Fruit fly (Drosophila melanogaster) whole organism, embryonic: Measurements from ENCODE around the gene CG1983.
A peak's percentile ranks its signal among the peaks of the same experiment; 100 is the strongest.

Experiments
- Asciz ChIP-seq: fragments of 200-800 bp; sonication (Bioruptor generic); optimal IDR thresholded peaks from 2 replicates; lab custom pipeline; 2017; ENCODE audit warnings: missing biosample characterization, mild to moderate bottlenecking, missing genetic modification characterization, missing genetic modification reagents
- Atf6 ChIP-seq: fragments of 200-800 bp; sonication (Bioruptor generic); IDR thresholded peaks from 2 replicates; pipeline ENCODE4 v1.3.6; 2022; ENCODE audit warnings: missing biosample characterization, missing genetic modification characterization
- Bteb2 ChIP-seq: fragments of 200-800 bp; sonication (Bioruptor generic); optimal IDR thresholded peaks from 2 replicates; lab custom pipeline; 2016; ENCODE audit warnings: missing biosample characterization, missing genetic modification characterization
- CG1233 ChIP-seq: fragments of 200-800 bp; sonication (Bioruptor generic); optimal IDR thresholded peaks from 4 replicates; lab custom pipeline; 2018; ENCODE audit warnings: missing biosample characterization, mild to moderate bottlenecking, missing genetic modification characterization
- CG1529 ChIP-seq: fragments of 200-800 bp; sonication (Bioruptor generic); optimal IDR thresholded peaks from 3 replicates; lab custom pipeline; 2018; ENCODE audit warnings: missing biosample characterization, missing genetic modification characterization
- CG1647 ChIP-seq: fragments of 200-800 bp; sonication (Bioruptor generic); optimal IDR thresholded peaks from 3 replicates; lab custom pipeline; 2016; ENCODE audit warnings: missing biosample characterization, missing genetic modification characterization
- CG17568 ChIP-seq: fragments of 200-800 bp; sonication (Bioruptor generic); optimal IDR thresholded peaks from 2 replicates; lab custom pipeline; 2018; ENCODE audit warnings: missing biosample characterization, mild to moderate bottlenecking, missing genetic modification characterization, moderate library complexity
- CG17829 ChIP-seq: fragments of 200-800 bp; optimal IDR thresholded peaks from 2 replicates; lab custom pipeline; 2019; ENCODE audit warnings: missing biosample characterization, mild to moderate bottlenecking, missing genetic modification characterization, moderate library complexity
- CG18011 ChIP-seq: fragments of 200-800 bp; sonication (Bioruptor generic); optimal IDR thresholded peaks from 2 replicates; lab custom pipeline; 2017; ENCODE audit warnings: missing biosample characterization, missing genetic modification characterization, mild to moderate bottlenecking, moderate library complexity, missing genotype
- CG2199 ChIP-seq: fragments of 200-800 bp; sonication (Bioruptor generic); IDR thresholded peaks from 3 replicates; pipeline ENCODE4 v1.3.6; 2022; ENCODE audit warnings: missing biosample characterization, missing genetic modification characterization
- CG2202 ChIP-seq: fragments of 200-800 bp; sonication (Bioruptor generic); optimal IDR thresholded peaks from 2 replicates; lab custom pipeline; 2018; ENCODE audit warnings: missing biosample characterization, mild to moderate bottlenecking, missing genetic modification characterization
- CG2889 ChIP-seq: fragments of 200-800 bp; sonication (Bioruptor generic); IDR thresholded peaks from 3 replicates; pipeline ENCODE4 v1.3.6; 2022; ENCODE audit warnings: missing biosample characterization, missing genetic modification characterization
- CG30403 ChIP-seq: fragments of 200-800 bp; sonication (Bioruptor generic); optimal IDR thresholded peaks from 3 replicates; lab custom pipeline; 2016; ENCODE audit warnings: missing biosample characterization, missing genetic modification characterization
- CG32767 ChIP-seq: fragments of 200-800 bp; sonication (Bioruptor generic); IDR thresholded peaks from 2 replicates; pipeline ENCODE4 v1.3.6; 2022; ENCODE audit warnings: missing biosample characterization, missing genetic modification characterization
- CG3281 ChIP-seq: fragments of 200-800 bp; sonication (Bioruptor generic); optimal IDR thresholded peaks from 3 replicates; lab custom pipeline; 2017; ENCODE audit warnings: missing biosample characterization, mild to moderate bottlenecking, missing genetic modification characterization
- CG4360 ChIP-seq: fragments of 200-800 bp; sonication (Bioruptor generic); IDR thresholded peaks from 2 replicates; pipeline ENCODE4 v1.3.6; 2022; ENCODE audit warnings: missing biosample characterization, missing genetic modification characterization
- CG4730 ChIP-seq: fragments of 200-800 bp; sonication (Bioruptor generic); IDR thresholded peaks from 2 replicates; pipeline ENCODE4 v1.3.6; 2022; ENCODE audit warnings: missing biosample characterization, missing genetic modification characterization
- CG9932 ChIP-seq: fragments of 200-800 bp; sonication (Bioruptor generic); IDR thresholded peaks from 2 replicates; pipeline ENCODE4 v1.3.6; 2022; ENCODE audit warnings: missing biosample characterization, missing genetic modification characterization
- Chrac-16 ChIP-seq: fragments of 200-800 bp; sonication (Bioruptor generic); optimal IDR thresholded peaks from 3 replicates; lab custom pipeline; 2016; ENCODE audit warnings: missing biosample characterization, missing genetic modification characterization
- D19A ChIP-seq: fragments of 200-800 bp; optimal IDR thresholded peaks from 3 replicates; lab custom pipeline; 2019; ENCODE audit warnings: missing biosample characterization, mild to moderate bottlenecking, missing genetic modification characterization, moderate library complexity
- D19B ChIP-seq: fragments of 200-800 bp; sonication (Bioruptor generic); optimal IDR thresholded peaks from 2 replicates; lab custom pipeline; 2017; ENCODE audit warnings: missing biosample characterization, mild to moderate bottlenecking, missing genetic modification characterization
- Doc2 ChIP-seq: fragments of 200-800 bp; sonication (Bioruptor generic); IDR thresholded peaks from 2 replicates; pipeline ENCODE4 v1.3.6; 2022; ENCODE audit warnings: missing biosample characterization, missing genetic modification characterization
- E2f1 ChIP-seq: fragments of 200-800 bp; sonication (Bioruptor generic); IDR thresholded peaks from 2 replicates; pipeline ENCODE4 v1.3.6; 2022; ENCODE audit warnings: missing biosample characterization, missing genetic modification characterization
- Hmr ChIP-seq: fragments of 200-800 bp; sonication (Bioruptor generic); optimal IDR thresholded peaks from 3 replicates; lab custom pipeline; 2017; ENCODE audit warnings: mild to moderate bottlenecking, missing biosample characterization, missing genetic modification reagents, missing genetic modification characterization
- MTF-1 ChIP-seq: fragments of 200-800 bp; sonication (Bioruptor generic); optimal IDR thresholded peaks from 2 replicates; lab custom pipeline; 2018; ENCODE audit warnings: missing biosample characterization, mild to moderate bottlenecking, missing genetic modification characterization, borderline replicate concordance
- Mes4 ChIP-seq: fragments of 200-800 bp; sonication (Bioruptor generic); optimal IDR thresholded peaks from 2 replicates; lab custom pipeline; 2016; ENCODE audit warnings: missing biosample characterization, missing genetic modification characterization
- Nf-YB ChIP-seq: fragments of 200-800 bp; sonication (Bioruptor generic); optimal IDR thresholded peaks from 3 replicates; lab custom pipeline; 2019; ENCODE audit warnings: missing biosample characterization, mild to moderate bottlenecking, missing genetic modification characterization, moderate library complexity
- Ptx1 ChIP-seq: fragments of 200-800 bp; sonication (Bioruptor generic); IDR thresholded peaks from 2 replicates; pipeline ENCODE4 v1.3.6; 2022; ENCODE audit warnings: missing biosample characterization, missing genetic modification characterization
- YL-1 ChIP-seq: fragments of 200-800 bp; sonication (Bioruptor generic); optimal IDR thresholded peaks from 3 replicates; lab custom pipeline; 2017; ENCODE audit warnings: missing biosample characterization, mild to moderate bottlenecking, missing genetic modification characterization
- chinmo ChIP-seq: fragments of 200-800 bp; sonication (Bioruptor generic); IDR thresholded peaks from 4 replicates; pipeline ENCODE4 v1.3.6; 2022; ENCODE audit warnings: missing biosample characterization, missing genetic modification characterization; ENCODE audit not compliant: partially characterized antibody
- fd64A ChIP-seq: fragments of 200-800 bp; sonication (Bioruptor generic); optimal IDR thresholded peaks from 3 replicates; lab custom pipeline; 2018; ENCODE audit warnings: missing biosample characterization, mild to moderate bottlenecking, missing genetic modification characterization
- fd96Cb ChIP-seq: fragments of 200-800 bp; sonication (Bioruptor generic); optimal IDR thresholded peaks from 2 replicates; lab custom pipeline; 2018; ENCODE audit warnings: missing biosample characterization, mild to moderate bottlenecking, missing genetic modification characterization, moderate library complexity
- grau ChIP-seq: fragments of 200-800 bp; optimal IDR thresholded peaks from 3 replicates; lab custom pipeline; 2019; ENCODE audit warnings: missing biosample characterization, mild to moderate bottlenecking, missing genetic modification characterization, moderate library complexity
- gsb-n ChIP-seq: fragments of 200-800 bp; sonication (Bioruptor generic); optimal IDR thresholded peaks from 3 replicates; lab custom pipeline; 2018; ENCODE audit warnings: missing biosample characterization, mild to moderate bottlenecking, missing genetic modification characterization
- hbn ChIP-seq: fragments of 200-800 bp; sonication (Bioruptor generic); IDR thresholded peaks from 2 replicates; pipeline ENCODE4 v1.3.6; 2022; ENCODE audit warnings: missing biosample characterization, missing genetic modification characterization; ENCODE audit not compliant: partially characterized antibody
- inv ChIP-seq: fragments of 200-800 bp; sonication (Bioruptor generic); IDR thresholded peaks from 2 replicates; pipeline ENCODE4 v1.3.6; 2022; ENCODE audit warnings: missing biosample characterization, missing genetic modification characterization; ENCODE audit not compliant: partially characterized antibody
- jing ChIP-seq: fragments of 200-800 bp; sonication (Bioruptor generic); optimal IDR thresholded peaks from 2 replicates; lab custom pipeline; 2018; ENCODE audit warnings: missing biosample characterization, mild to moderate bottlenecking, missing genetic modification characterization
- kni ChIP-seq: fragments of 200-800 bp; sonication (Bioruptor generic); optimal IDR thresholded peaks from 3 replicates; lab custom pipeline; 2017; ENCODE audit warnings: mild to moderate bottlenecking, missing biosample characterization, missing genetic modification reagents, missing genetic modification characterization
- lilli ChIP-seq: fragments of 200-800 bp; sonication (Bioruptor generic); optimal IDR thresholded peaks from 3 replicates; lab custom pipeline; 2016; ENCODE audit warnings: missing biosample characterization, missing genetic modification characterization
- mld ChIP-seq: fragments of 200-800 bp; sonication (Bioruptor generic); IDR thresholded peaks from 3 replicates; pipeline ENCODE4 v1.3.6; 2022; ENCODE audit warnings: missing biosample characterization, missing genetic modification characterization; ENCODE audit not compliant: partially characterized antibody
- pfk ChIP-seq: fragments of 200-800 bp; sonication (Bioruptor generic); optimal IDR thresholded peaks from 2 replicates; lab custom pipeline; 2018; ENCODE audit warnings: missing biosample characterization, mild to moderate bottlenecking, missing genetic modification characterization, moderate library complexity
- pzg ChIP-seq: fragments of 200-800 bp; sonication (Bioruptor generic); optimal IDR thresholded peaks from 3 replicates; lab custom pipeline; 2018; ENCODE audit warnings: missing biosample characterization, mild to moderate bottlenecking, missing genetic modification characterization, moderate library complexity
- sens-2 ChIP-seq: fragments of 200-800 bp; sonication (Bioruptor generic); IDR thresholded peaks from 2 replicates; pipeline ENCODE4 v1.3.6; 2022; ENCODE audit warnings: missing biosample characterization, missing genetic modification characterization
- toy ChIP-seq: fragments of 200-800 bp; sonication (Bioruptor generic); IDR thresholded peaks from 2 replicates; pipeline ENCODE4 v1.3.6; 2022; ENCODE audit warnings: missing biosample characterization, missing genetic modification characterization
- vfl ChIP-seq: fragments of 200-800 bp; sonication (Bioruptor generic); optimal IDR thresholded peaks from 2 replicates; lab custom pipeline; 2016; ENCODE audit warnings: missing biosample characterization, missing genetic modification characterization
- wek ChIP-seq: fragments of 200-800 bp; sonication (Bioruptor generic); optimal IDR thresholded peaks from 3 replicates; lab custom pipeline; 2018; ENCODE audit warnings: missing biosample characterization, mild to moderate bottlenecking, missing genetic modification characterization, moderate library complexity
- yki ChIP-seq: fragments of >200 bp; optimal IDR thresholded peaks from 3 replicates; lab custom pipeline; 2018
- z ChIP-seq: fragments of 200-800 bp; sonication (Bioruptor generic); IDR thresholded peaks from 3 replicates; pipeline ENCODE4 v1.3.6; 2022; ENCODE audit warnings: missing biosample characterization, missing genetic modification characterization

Gene CG1983

DNA sequence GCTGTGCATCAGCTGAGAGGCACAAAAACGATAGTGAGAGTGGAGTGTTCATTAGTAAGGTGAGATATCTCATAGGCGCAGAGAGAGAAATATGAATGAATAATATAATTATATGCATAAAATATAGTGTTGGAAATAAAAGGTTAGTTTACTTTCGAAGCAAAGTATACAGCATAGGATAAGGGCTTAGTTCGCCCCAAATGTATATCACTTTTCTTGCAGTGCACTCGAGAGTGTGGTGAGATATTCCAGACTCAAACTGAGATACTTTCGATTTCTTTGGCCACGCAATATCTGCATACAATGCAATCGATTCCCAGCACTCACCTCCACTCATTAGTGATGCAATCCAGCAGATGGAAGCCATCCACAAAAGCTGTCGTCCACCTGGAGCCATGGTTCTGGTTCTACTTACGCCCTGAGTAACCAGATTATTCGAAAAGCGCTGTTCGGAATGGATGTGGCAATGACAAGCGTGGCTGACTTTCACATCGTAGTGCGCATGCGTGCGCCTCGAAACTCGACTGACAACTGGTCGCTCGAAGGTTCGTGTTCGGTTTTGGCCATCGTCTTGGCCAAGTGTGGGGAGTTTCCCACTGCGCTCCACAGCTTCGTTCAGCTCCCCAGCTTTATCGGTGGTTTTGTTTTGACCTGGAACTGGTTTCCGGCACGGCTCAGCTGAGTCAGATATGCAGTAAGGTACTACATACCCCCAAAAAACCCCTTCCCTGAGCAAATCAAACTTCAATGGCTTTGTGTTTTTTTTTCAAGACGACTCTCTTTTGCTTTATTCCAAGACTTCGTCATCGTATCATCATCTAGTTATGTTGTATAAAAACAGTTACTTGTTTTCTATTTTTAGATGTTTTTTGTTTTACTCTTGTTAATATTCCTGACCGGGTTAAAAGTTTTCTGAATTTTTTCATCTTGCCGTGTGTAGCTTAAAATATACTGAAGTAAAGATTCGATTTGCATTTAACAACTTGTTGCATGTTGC is 6.5 kb downstream of the CG1983 start, which contains the start of gene Rsod (continued):
- TF ChIP-seq CG18011 (GFP tag; lab: Kevin White, UChicago), result no peak
- peak; percentile 31 for TF ChIP-seq kni (GFP tag; lab: Kevin White, UChicago)
- no peak for TF ChIP-seq yki
- TF ChIP-seq z (GFP tag; lab: Robert Waterston, UW), result peak; percentile 61; the same call in 2 of the 3 replicates
- peak; percentile 10 for TF ChIP-seq CG2202 (tag; lab: Kevin White, UChicago)
- TF ChIP-seq CG2199 (GFP tag; lab: Robert Waterston, UW), result no peak
- peak; percentile 32 for TF ChIP-seq lilli (GFP tag; lab: Kevin White, UChicago)
- peak; percentile 31 for TF ChIP-seq CG17829
- TF ChIP-seq vfl (GFP tag; lab: Kevin White, UChicago), result no peak
- peak; percentile 21 for TF ChIP-seq CG1233 (GFP tag; lab: Kevin White, UChicago)
- TF ChIP-seq CG3281 (GFP tag; lab: Kevin White, UChicago), result no peak
- TF ChIP-seq jing (GFP tag; lab: Kevin White, UChicago), result peak; percentile 15
- peak; percentile 60 for TF ChIP-seq toy (GFP tag; lab: Robert Waterston, UW)
- peak; percentile 78 for TF ChIP-seq Ptx1 (GFP tag; lab: Robert Waterston, UW)
- no peak for TF ChIP-seq CG2889 (GFP tag; lab: Robert Waterston, UW)
- TF ChIP-seq wek (GFP tag; lab: Kevin White, UChicago), result no peak
- TF ChIP-seq MTF-1, result no peak
- TF ChIP-seq E2f1 (GFP tag; lab: Robert Waterston, UW), result peak; percentile 71
- TF ChIP-seq CG9932 (GFP tag; lab: Robert Waterston, UW), result no peak; the same call in 1 of the 2 replicates
- peak; percentile 94 for TF ChIP-seq D19A
- no peak for TF ChIP-seq pzg (GFP tag; lab: Kevin White, UChicago)
- TF ChIP-seq chinmo, result peak; percentile 87; the same call in 2 of the 4 replicates
- peak; percentile 36 for TF ChIP-seq Chrac-16
- no peak for TF ChIP-seq Bteb2 (GFP tag; lab: Kevin White, UChicago)
- TF ChIP-seq CG17568 (GFP tag; lab: Kevin White, UChicago), result peak; percentile 31
- peak; percentile 38; the same call in 1 of the 2 replicates for TF ChIP-seq CG32767
- TF ChIP-seq sens-2 (GFP tag; lab: Robert Waterston, UW), result peak; percentile 66
- peak; percentile 36 for TF ChIP-seq fd64A (GFP tag; lab: Kevin White, UChicago)
- TF ChIP-seq fd96Cb, result peak; percentile 64
- no peak for TF ChIP-seq D19B (GFP tag; lab: Kevin White, UChicago)
- TF ChIP-seq Mes4 (GFP tag; lab: Kevin White, UChicago), result no peak
- TF ChIP-seq CG1647 (GFP tag; lab: Kevin White, UChicago), result no peak
- TF ChIP-seq Doc2 (GFP tag; lab: Robert Waterston, UW), result no peak
- peak; percentile 11; the same call in 1 of the 2 replicates for TF ChIP-seq CG4360
- TF ChIP-seq CG30403 (GFP tag; lab: Kevin White, UChicago), result peak; percentile 49
- TF ChIP-seq pfk (GFP tag; lab: Kevin White, UChicago), result no peak
- peak; percentile 62; the same call in 1 of the 3 replicates for TF ChIP-seq mld (GFP tag; lab: Robert Waterston, UW)
- TF ChIP-seq inv (GFP tag; lab: Robert Waterston, UW), result no peak
- TF ChIP-seq Asciz (GFP tag; lab: Kevin White, UChicago), result peak; percentile 59
- TF ChIP-seq Hmr, result no peak
- TF ChIP-seq grau (tag; lab: Kevin White, UChicago), result peak; percentile 43
- TF ChIP-seq hbn (GFP tag; lab: Robert Waterston, UW), result no peak
- peak; percentile 76 for TF ChIP-seq CG4730 (GFP tag; lab: Robert Waterston, UW)
- peak; percentile 67 for TF ChIP-seq CG1529 (GFP tag; lab: Kevin White, UChicago)
- no peak for TF ChIP-seq YL-1 (GFP tag; lab: Kevin White, UChicago)
- TF ChIP-seq gsb-n, result peak; percentile 57
- TF ChIP-seq Atf6 (GFP tag; lab: Robert Waterston, UW), result no peak; the same call in 1 of the 2 replicates
- no peak for TF ChIP-seq Nf-YB (GFP tag; lab: Kevin White, UChicago)
